Fruit fly (Drosophila melanogaster) S2 (cell line): ENCODE measurements around the gene CG31515.

Experiments
- CG8478 ChIP-seq: fragments of >200 bp; optimal IDR thresholded peaks from 2 replicates; lab custom pipeline; 2018
- CTCF ChIP-seq, 2 experiments: fragments of >200 bp; optimal IDR thresholded peaks; 2 replicates each; lab custom pipeline; 2018

DNA sequence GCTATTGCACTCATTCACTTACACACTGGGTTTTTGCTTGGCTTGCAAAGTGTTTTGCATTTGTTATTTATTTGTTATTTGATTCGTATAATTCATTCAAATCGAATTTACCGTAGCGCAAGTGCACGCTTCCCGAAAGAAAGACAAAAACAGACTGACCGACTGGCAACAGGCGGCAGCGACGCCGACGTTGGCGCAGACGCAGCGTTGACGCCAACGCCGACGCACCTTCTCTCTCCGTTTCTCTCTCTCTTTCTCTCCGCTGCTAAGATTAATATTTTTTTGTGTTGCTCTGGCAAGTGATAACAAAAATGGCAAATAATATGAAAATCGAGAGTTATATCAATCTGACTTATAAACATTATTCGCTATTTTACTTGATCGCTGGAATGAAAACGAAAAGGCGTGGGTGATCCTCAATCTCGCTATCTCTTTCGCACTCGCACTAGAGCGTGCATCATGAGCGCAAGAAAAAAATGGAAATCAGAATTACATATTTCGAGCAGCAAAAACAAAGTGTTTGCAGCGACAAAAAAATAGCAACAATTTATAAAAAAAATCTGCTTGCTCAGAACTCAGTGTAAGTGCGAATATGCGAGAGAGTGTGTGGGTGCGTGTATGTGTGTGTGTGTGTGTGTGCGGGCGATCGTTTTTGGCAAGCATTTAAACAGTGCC, 42.6 kb downstream of the CG31515 start, which contains the start of gene pnt:
- TF ChIP-seq CTCF (optimal IDR thresholded peaks at IDR 0.05; lab: Kevin White, UChicago) (no peak), CG8478 (lab: Kevin White, UChicago) (no peak)
